Fruit fly (Drosophila melanogaster): ENCODE data around the gene ttk.

ttk gene

DNA sequence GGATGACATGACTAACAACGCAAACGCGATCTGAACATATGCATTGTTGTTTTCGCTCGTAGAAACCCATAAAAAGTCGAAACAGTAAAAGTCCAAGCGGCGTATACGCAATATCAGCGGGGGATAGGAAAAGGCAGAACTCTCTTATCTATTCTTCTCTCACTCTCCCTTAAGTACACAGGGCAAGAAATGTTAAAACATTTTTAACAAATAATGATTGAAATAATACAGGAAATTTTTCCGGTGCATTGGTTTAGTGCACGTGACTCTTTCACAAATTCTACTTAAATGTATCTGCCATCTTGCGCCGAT, 2.0 kb downstream of the ttk start:
- no peak for TF ChIP-seq Ets21C (GFP tag; optimal IDR thresholded peaks at IDR 0.05)
- TF ChIP-seq CG8319 (GFP tag; optimal IDR thresholded peaks at IDR 0.05) = no peak
- TF ChIP-seq CG16779 (tag; optimal IDR thresholded peaks at IDR 0.05) = no peak
- TF ChIP-seq cyc (GFP tag; optimal IDR thresholded peaks at IDR 0.05) = peak; percentile 15
- TF ChIP-seq vri (GFP tag; optimal IDR thresholded peaks at IDR 0.05) = no peak
- TF ChIP-seq svp (GFP tag) = peak; percentile 77
- TF ChIP-seq CG6276 (GFP tag; optimal IDR thresholded peaks at IDR 0.05) = no peak
- no peak for TF ChIP-seq Eip75B (GFP tag; optimal IDR thresholded peaks at IDR 0.05)
- no peak for TF ChIP-seq fd85E (GFP tag; optimal IDR thresholded peaks at IDR 0.05)
- TF ChIP-seq topi (GFP tag; optimal IDR thresholded peaks at IDR 0.05) = peak; percentile 13
- no peak for TF ChIP-seq CG9139 (GFP tag; optimal IDR thresholded peaks at IDR 0.05)
- no peak for TF ChIP-seq CG6854 (GFP tag; optimal IDR thresholded peaks at IDR 0.05)
- peak; percentile 20 for TF ChIP-seq Smox (GFP tag; optimal IDR thresholded peaks at IDR 0.05)
- TF ChIP-seq achi (GFP tag; optimal IDR thresholded peaks at IDR 0.05) = peak; percentile 7
- TF ChIP-seq CG3032 (tag; optimal IDR thresholded peaks at IDR 0.05) = no peak
- no peak for TF ChIP-seq OdsH (GFP tag; optimal IDR thresholded peaks at IDR 0.05)
- TF ChIP-seq fkh (GFP tag; optimal IDR thresholded peaks at IDR 0.05) = peak; percentile 70
- no peak for TF ChIP-seq CG15336 (GFP tag; IDR thresholded peaks at IDR 0.05)
- peak; percentile 12; the same call in 1 of the 3 replicates for TF ChIP-seq CG6163 (GFP tag; IDR thresholded peaks at IDR 0.05)
- TF ChIP-seq lz (GFP tag; optimal IDR thresholded peaks at IDR 0.05) = peak; percentile 2
- TF ChIP-seq CG7368 (GFP tag; optimal IDR thresholded peaks at IDR 0.05) = no peak
- no peak for TF ChIP-seq Lpt (GFP tag; optimal IDR thresholded peaks at IDR 0.05)
- TF ChIP-seq CG3919 (GFP tag; optimal IDR thresholded peaks at IDR 0.05) = no peak
- TF ChIP-seq CG6808 (GFP tag; optimal IDR thresholded peaks at IDR 0.05) = no peak
- TF ChIP-seq CG10631 (GFP tag; optimal IDR thresholded peaks at IDR 0.05) = no peak
- no peak for TF ChIP-seq Sox15 (GFP tag; optimal IDR thresholded peaks at IDR 0.05)
- TF ChIP-seq CG11902 (GFP tag; optimal IDR thresholded peaks at IDR 0.05) = no peak
- TF ChIP-seq Hr39 (GFP tag; optimal IDR thresholded peaks at IDR 0.05) = no peak
- no peak for TF ChIP-seq CG1621 (tag; optimal IDR thresholded peaks at IDR 0.05)
- TF ChIP-seq Met (GFP tag; optimal IDR thresholded peaks at IDR 0.05) = no peak
- TF ChIP-seq fd59A (GFP tag; optimal IDR thresholded peaks at IDR 0.05) = no peak
- no peak for TF ChIP-seq CG11762 (GFP tag; optimal IDR thresholded peaks at IDR 0.05; ENCODE audit: insufficient read depth)
- TF ChIP-seq dsx (GFP tag; optimal IDR thresholded peaks at IDR 0.05; ENCODE audit: poor library complexity, severe bottlenecking) = no peak
- no peak for TF ChIP-seq Ets96B (tag; optimal IDR thresholded peaks at IDR 0.05)
- peak; percentile 61 for TF ChIP-seq Eip78C (GFP tag)
- TF ChIP-seq eg (GFP tag; IDR thresholded peaks at IDR 0.05) = 0 out of 3 replicates have a peak, but pooled peaks have one; percentile 27
- TF ChIP-seq CG10669 (GFP tag; optimal IDR thresholded peaks at IDR 0.05) = no peak
- TF ChIP-seq net (GFP tag; optimal IDR thresholded peaks at IDR 0.05) = peak; percentile 36
- no peak for TF ChIP-seq CG11294 (GFP tag; IDR thresholded peaks at IDR 0.05)
- peak; percentile 14 for TF ChIP-seq Sox102F (GFP tag; optimal IDR thresholded peaks at IDR 0.05)
- TF ChIP-seq spab (GFP tag; optimal IDR thresholded peaks at IDR 0.05) = no peak
- no peak for TF ChIP-seq CG31627 (GFP tag; optimal IDR thresholded peaks at IDR 0.05)
- no peak for TF ChIP-seq Hr4 (GFP tag; optimal IDR thresholded peaks at IDR 0.05)
- no peak for TF ChIP-seq Gug (GFP tag; IDR thresholded peaks at IDR 0.05)
- no peak for TF ChIP-seq CG6792 (GFP tag; optimal IDR thresholded peaks at IDR 0.05)
- TF ChIP-seq Blimp-1 (GFP tag; optimal IDR thresholded peaks at IDR 0.05) = no peak
- no peak for TF ChIP-seq CG8632 (GFP tag; optimal IDR thresholded peaks at IDR 0.05)
- TF ChIP-seq Hr38 (GFP tag; optimal IDR thresholded peaks at IDR 0.05) = no peak
- no peak for TF ChIP-seq acj6 (GFP tag; optimal IDR thresholded peaks at IDR 0.05)
- TF ChIP-seq CG4318 (GFP tag; optimal IDR thresholded peaks at IDR 0.05) = no peak
- TF ChIP-seq CG34406 (GFP tag; optimal IDR thresholded peaks at IDR 0.05) = no peak
- TF ChIP-seq pdm3 (GFP tag; optimal IDR thresholded peaks at IDR 0.05) = peak; percentile 2
- TF ChIP-seq Eip93F (GFP tag; optimal IDR thresholded peaks at IDR 0.05) = no peak
- TF ChIP-seq ss (GFP tag; optimal IDR thresholded peaks at IDR 0.05) = no peak

Data from whole organism, prepupa.